4 worm cellular contexts compared by ENCODE assay signal in the genomic region with DNA sequence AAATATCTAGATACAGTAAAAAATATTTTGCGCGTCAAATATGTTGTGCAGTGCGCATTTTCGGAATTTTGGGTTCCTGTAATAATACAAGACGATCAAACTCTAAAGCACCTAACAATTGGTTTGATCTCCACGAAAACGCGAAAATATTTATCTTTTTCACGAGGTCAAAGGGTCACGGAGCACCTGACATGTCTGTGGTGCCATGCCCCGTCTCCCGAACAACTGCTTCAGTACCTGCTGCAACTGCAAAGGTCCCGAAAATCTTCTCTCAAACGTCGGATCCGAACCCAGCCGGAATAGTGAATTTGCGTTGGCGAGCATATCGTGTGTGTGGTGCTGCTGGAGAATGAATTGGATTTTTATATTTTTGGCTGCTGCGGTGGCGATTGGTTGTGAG.
TF ChIP-seq lines count a peak whose summit lies in the region.

Gene Y37D8A.2 (plus strand): TSS at position 285 of the 400 bp plus-strand sequence.
Gene Y37D8A.25 (minus strand): TSS at position 345 of the 400 bp plus-strand sequence.

TF ChIP-seq in whole organism, L1 larva, 84 proteins besides CTCF, POLR2A, EP300 and RAD21:
- TF ChIP-seq pqm-1 (tag; optimal IDR thresholded peaks at IDR 0.05; lab: Kevin White, UChicago) = no peak
- no peak for TF ChIP-seq fkh-10 (GFP tag; optimal IDR thresholded peaks at IDR 0.05; lab: Kevin White, UChicago)
- no peak for TF ChIP-seq efl-1 (optimal IDR thresholded peaks at IDR 0.05; lab: Kevin White, UChicago)
- no peak for TF ChIP-seq efl-1 (GFP tag; optimal IDR thresholded peaks at IDR 0.05 in 1 of 2; lab: Kevin White, UChicago)
- no peak for TF ChIP-seq lin-15B (tag; optimal IDR thresholded peaks at IDR 0.05; lab: Kevin White, UChicago)
- TF ChIP-seq unc-30 (tag; optimal IDR thresholded peaks at IDR 0.05; lab: Kevin White, UChicago) = no peak
- TF ChIP-seq ets-5 (GFP tag; IDR thresholded peaks at IDR 0.05; lab: Robert Waterston, UW) = no peak
- no peak for TF ChIP-seq nhr-28 (tag; optimal IDR thresholded peaks at IDR 0.05; lab: Kevin White, UChicago)
- no peak for TF ChIP-seq zip-4 (GFP tag; optimal IDR thresholded peaks at IDR 0.05; lab: Kevin White, UChicago)
- no peak for TF ChIP-seq snpc-4 (tag; optimal IDR thresholded peaks at IDR 0.05; lab: Kevin White, UChicago)
- TF ChIP-seq isw-1 (GFP tag; IDR thresholded peaks at IDR 0.05; lab: Robert Waterston, UW) = no peak
- peak; percentile 25 for TF ChIP-seq unc-130 (tag; optimal IDR thresholded peaks at IDR 0.05; lab: Kevin White, UChicago)
- peak; percentile 22 for TF ChIP-seq nhr-19 (GFP tag; conservative IDR thresholded peaks at IDR 0.05; lab: Robert Waterston, UW)
- no peak for TF ChIP-seq mab-9 (GFP tag; IDR thresholded peaks at IDR 0.05; lab: Robert Waterston, UW)
- no peak for TF ChIP-seq C34B4.2 (tag; optimal IDR thresholded peaks at IDR 0.05; lab: Kevin White, UChicago)
- peak; percentile 59 for TF ChIP-seq rnt-1 (tag; optimal IDR thresholded peaks at IDR 0.05; lab: Kevin White, UChicago)
- no peak for TF ChIP-seq ceh-90 (tag; optimal IDR thresholded peaks at IDR 0.05; lab: Kevin White, UChicago)
- peak; percentile 42 for TF ChIP-seq nhr-71 (tag; optimal IDR thresholded peaks at IDR 0.05; lab: Kevin White, UChicago)

TF ChIP-seq in whole organism, L2 larva, 48 proteins besides CTCF, POLR2A, EP300 and RAD21:
- TF ChIP-seq nhr-129 (tag; optimal IDR thresholded peaks at IDR 0.05; lab: Kevin White, UChicago) = peak; percentile 1
- no peak for TF ChIP-seq fos-1 (tag; optimal IDR thresholded peaks at IDR 0.05; lab: Kevin White, UChicago)

TF ChIP-seq in whole organism, L3 larva, 47 proteins besides CTCF, POLR2A, EP300 and RAD21:
- TF ChIP-seq sea-2 (GFP tag; optimal IDR thresholded peaks at IDR 0.05; lab: Kevin White, UChicago) = no peak
- peak; percentile 8 for TF ChIP-seq nfya-1 (tag; optimal IDR thresholded peaks at IDR 0.05; lab: Kevin White, UChicago; ENCODE audit: insufficient read depth)

TF ChIP-seq in whole organism, mixed stage, embryonic, 35 proteins besides CTCF, POLR2A, EP300 and RAD21:
- TF ChIP-seq hlh-1 (tag; optimal IDR thresholded peaks at IDR 0.05; lab: Kevin White, UChicago) (peak; percentile 81), lin-32 (GFP tag; optimal IDR thresholded peaks at IDR 0.05; lab: Kevin White, UChicago) (no peak)
